Worm (Caenorhabditis elegans): ENCODE data around the gene gadr-2.

gadr-2 gene

ce11 chrIV:9459224-9459781 is 25.6 kb downstream of the gadr-2 start, which contains the start of gene copb-2 (continued):
- no peak for TF ChIP-seq B0336.3 (GFP tag; IDR thresholded peaks at IDR 0.05)
- TF ChIP-seq tbp1 (GFP tag; optimal IDR thresholded peaks at IDR 0.05): peak; percentile 52
- no peak for TF ChIP-seq nfyb-1 (GFP tag; IDR thresholded peaks at IDR 0.05)
- no peak for TF ChIP-seq ets-4 (GFP tag; optimal IDR thresholded peaks at IDR 0.05)
- TF ChIP-seq ztf-18 (tag; optimal IDR thresholded peaks at IDR 0.05): no peak
- peak in 1 of 3 experiments; percentile 52 for TF ChIP-seq lin-35 (GFP tag; optimal IDR thresholded peaks at IDR 0.05)
- peak; percentile 89 for TF ChIP-seq hmg-1.2 (GFP tag; IDR thresholded peaks at IDR 0.05)
- no peak for TF ChIP-seq ztf-28 (GFP tag; IDR thresholded peaks at IDR 0.05)
- TF ChIP-seq zim-3 (tag; optimal IDR thresholded peaks at IDR 0.05): no peak
- TF ChIP-seq nhr-90 (tag; optimal IDR thresholded peaks at IDR 0.05): no peak
- TF ChIP-seq attf-6 (GFP tag; IDR thresholded peaks at IDR 0.05): no peak
- TF ChIP-seq pbrm-1 (GFP tag; IDR thresholded peaks at IDR 0.05): peak; percentile 59; the same call in 1 of the 2 replicates
- TF ChIP-seq ztf-25 (GFP tag; IDR thresholded peaks at IDR 0.05): no peak
- TF ChIP-seq xnd-1 (tag; optimal IDR thresholded peaks at IDR 0.05): no peak
- no peak for TF ChIP-seq ztf-3 (GFP tag; optimal IDR thresholded peaks at IDR 0.05)
- TF ChIP-seq ekl-4 (GFP tag; IDR thresholded peaks at IDR 0.05): 0 out of 2 replicates have a peak, but pooled peaks have one; percentile 10
- no peak for TF ChIP-seq F23B12.7 (tag; optimal IDR thresholded peaks at IDR 0.05; ENCODE audit: insufficient read depth)
- no peak for TF ChIP-seq lin-54 (GFP tag; optimal IDR thresholded peaks at IDR 0.05)
- no peak for TF ChIP-seq rec-8 (tag; optimal IDR thresholded peaks at IDR 0.05)
- no peak for TF ChIP-seq cebp-1 (GFP tag; IDR thresholded peaks at IDR 0.05)
- no peak for TF ChIP-seq cebp-1 (tag; optimal IDR thresholded peaks at IDR 0.05)
- TF ChIP-seq egl-18 (GFP tag; IDR thresholded peaks at IDR 0.05): no peak
- TF ChIP-seq hmg-20 (GFP tag; IDR thresholded peaks at IDR 0.05): 0 out of 2 replicates have a peak, but pooled peaks have one; percentile 21
- no peak for TF ChIP-seq K11D2.4 (GFP tag; IDR thresholded peaks at IDR 0.05)
- no peak for TF ChIP-seq ztf-22 (GFP tag; optimal IDR thresholded peaks at IDR 0.05)
- TF ChIP-seq snpc-3.4 (tag; optimal IDR thresholded peaks at IDR 0.05): peak; percentile 38
- TF ChIP-seq ceh-100 (GFP tag; IDR thresholded peaks at IDR 0.05): no peak
- no peak for TF ChIP-seq chd-7 (tag; optimal IDR thresholded peaks at IDR 0.05)
- no peak for TF ChIP-seq zfh-2 (GFP tag; conservative IDR thresholded peaks at IDR 0.05)
- no peak for TF ChIP-seq madf-10 (tag; optimal IDR thresholded peaks at IDR 0.05)

DNA sequence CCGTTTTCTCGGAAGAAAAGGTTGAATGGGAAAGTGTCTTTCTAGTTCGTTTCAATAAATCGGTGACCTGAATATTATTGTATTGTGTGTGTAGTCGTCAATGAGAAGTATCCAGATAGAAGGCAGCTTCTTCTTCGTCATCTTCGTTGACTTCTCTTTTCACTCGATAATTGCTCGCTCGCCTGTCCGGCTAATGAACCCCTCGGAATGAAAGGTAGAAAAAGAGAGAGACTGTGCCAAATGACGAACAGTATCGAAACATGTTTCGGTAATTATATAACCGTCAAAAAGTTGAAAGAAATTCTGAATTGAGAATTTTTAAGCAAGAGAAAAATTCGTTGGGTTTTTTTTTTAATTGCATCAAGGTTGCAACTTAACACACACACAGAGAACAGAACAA is 27.5 kb downstream of the gadr-2 start, which contains the start of gene cutl-17:
cutl-17 (minus strand) TSS at position 101 of the 400 bp plus-strand sequence.
- TF ChIP-seq aptf-3 (GFP tag; IDR thresholded peaks at IDR 0.05) (no peak), bed-1 (GFP tag; IDR thresholded peaks at IDR 0.05) (no peak), rec-8 (tag; optimal IDR thresholded peaks at IDR 0.05) (no peak), xnd-1 (tag; optimal IDR thresholded peaks at IDR 0.05) (no peak), unc-130 (GFP tag; optimal IDR thresholded peaks at IDR 0.05) (no peak), lsl-1 (GFP tag; optimal IDR thresholded peaks at IDR 0.05) (no peak), C17E4.6 (GFP tag; IDR thresholded peaks at IDR 0.05) (no peak), attf-5 (GFP tag; optimal IDR thresholded peaks at IDR 0.05) (no peak), ekl-4 (GFP tag; IDR thresholded peaks at IDR 0.05) (no peak), ceh-40 (GFP tag; IDR thresholded peaks at IDR 0.05) (no peak), rcor-1 (GFP tag; IDR thresholded peaks at IDR 0.05) (no peak), ztf-22 (GFP tag; optimal IDR thresholded peaks at IDR 0.05) (no peak), dox-1 (GFP tag; IDR thresholded peaks at IDR 0.05) (no peak), tlf-1 (GFP tag; optimal IDR thresholded peaks at IDR 0.05) (no peak), lin-54 (GFP tag; optimal IDR thresholded peaks at IDR 0.05) (no peak)

Data from whole organism, young adult.